Fruit fly (Drosophila melanogaster) whole organism, adult: Measurements from ENCODE around the gene CG3097.

Source experiments
- CG11617 ChIP-seq: fragments of 200-800 bp; sonication (Bioruptor generic); optimal IDR thresholded peaks from 2 replicates; lab custom pipeline; 2017; ENCODE audit warnings: mild to moderate bottlenecking, missing biosample characterization, missing genetic modification reagents, missing genetic modification characterization
- CG12768 ChIP-seq: fragments of 200-800 bp; sonication (Bioruptor generic); optimal IDR thresholded peaks from 2 replicates; lab custom pipeline; 2017; ENCODE audit warnings: missing biosample characterization, missing genetic modification characterization, mild to moderate bottlenecking, moderate library complexity, missing genetic modification reagents
- CG14711 ChIP-seq: fragments of 200-800 bp; sonication (Bioruptor generic); optimal IDR thresholded peaks from 2 replicates; lab custom pipeline; 2018; ENCODE audit warnings: missing biosample characterization, mild to moderate bottlenecking, missing genetic modification characterization, moderate library complexity
- CG1620 ChIP-seq: fragments of 200-800 bp; sonication (Bioruptor generic); optimal IDR thresholded peaks from 2 replicates; lab custom pipeline; 2016; ENCODE audit warnings: missing biosample characterization, missing genetic modification characterization
- CG33017 ChIP-seq: fragments of 200-800 bp; sonication (Bioruptor generic); optimal IDR thresholded peaks from 2 replicates; lab custom pipeline; 2018; ENCODE audit warnings: missing biosample characterization, mild to moderate bottlenecking, missing genetic modification characterization, moderate library complexity
- CG5204 ChIP-seq: fragments of 200-800 bp; sonication (Bioruptor generic); optimal IDR thresholded peaks from 2 replicates; lab custom pipeline; 2016; ENCODE audit warnings: missing biosample characterization, missing genetic modification characterization
- CG7045 ChIP-seq: fragments of 200-800 bp; sonication (Bioruptor generic); optimal IDR thresholded peaks from 2 replicates; lab custom pipeline; 2017; ENCODE audit warnings: missing biosample characterization, mild to moderate bottlenecking, missing genetic modification characterization
- CG7101 ChIP-seq: fragments of 200-800 bp; sonication (Bioruptor generic); optimal IDR thresholded peaks from 2 replicates; lab custom pipeline; 2018; ENCODE audit warnings: missing biosample characterization, mild to moderate bottlenecking, missing genetic modification characterization, moderate library complexity
- Clk ChIP-seq: fragments of 200-800 bp; sonication (Bioruptor generic); optimal IDR thresholded peaks from 2 replicates; lab custom pipeline; 2017; ENCODE audit warnings: missing biosample characterization, missing genetic modification characterization
- Crg-1 ChIP-seq: fragments of 200-800 bp; sonication (Bioruptor generic); optimal IDR thresholded peaks from 2 replicates; lab custom pipeline; 2016; ENCODE audit warnings: missing biosample characterization, missing genetic modification characterization
- Hr96 ChIP-seq: fragments of 200-800 bp; sonication (Bioruptor generic); optimal IDR thresholded peaks from 2 replicates; lab custom pipeline; 2016; ENCODE audit warnings: missing biosample characterization, missing genetic modification characterization
- Mnt ChIP-seq: fragments of 200-800 bp; sonication (Bioruptor generic); optimal IDR thresholded peaks from 2 replicates; lab custom pipeline; 2016; ENCODE audit warnings: missing biosample characterization, mild to moderate bottlenecking, missing genetic modification characterization
- bab1 ChIP-seq: fragments of 200-800 bp; sonication (Bioruptor generic); optimal IDR thresholded peaks from 3 replicates; lab custom pipeline; 2019; ENCODE audit warnings: missing biosample characterization, mild to moderate bottlenecking, missing genetic modification characterization, moderate library complexity
- cic ChIP-seq: fragments of 200-800 bp; sonication (Bioruptor generic); optimal IDR thresholded peaks from 2 replicates; lab custom pipeline; 2017; ENCODE audit warnings: missing biosample characterization, mild to moderate bottlenecking, missing genetic modification characterization, moderate library complexity
- cnc ChIP-seq, 2 experiments: fragments of >200 bp; optimal IDR thresholded peaks; 2 replicates each; lab custom pipeline; 2017
- kay ChIP-seq: fragments of 200-800 bp; sonication (Bioruptor generic); peaks from one replicate; lab custom pipeline; 2016; ENCODE audit warnings: missing biosample characterization, missing genetic modification characterization, borderline replicate concordance
- ovo ChIP-seq: fragments of 200-800 bp; sonication (Bioruptor generic); optimal IDR thresholded peaks from 2 replicates; lab custom pipeline; 2016; ENCODE audit warnings: missing biosample characterization, missing genetic modification characterization
- pad ChIP-seq: fragments of 200-800 bp; sonication (Bioruptor generic); optimal IDR thresholded peaks from 3 replicates; lab custom pipeline; 2017; ENCODE audit warnings: missing biosample characterization, missing genetic modification characterization, mild to moderate bottlenecking, moderate library complexity, missing genetic modification reagents
- tj ChIP-seq: fragments of 200-800 bp; sonication (Bioruptor generic); optimal IDR thresholded peaks from 3 replicates; lab custom pipeline; 2017; ENCODE audit warnings: missing biosample characterization, mild to moderate bottlenecking, missing genetic modification characterization, moderate library complexity
- toe ChIP-seq: fragments of 200-800 bp; sonication (Bioruptor generic); optimal IDR thresholded peaks from 2 replicates; lab custom pipeline; 2016; ENCODE audit warnings: missing biosample characterization, missing genetic modification characterization

CG3097 gene

dm6 chrX:5770730-5771181 is at the start of gene CG3097:
TSS of gene CG3097 (minus strand) at chrX:5770780.
- TF ChIP-seq ovo (GFP tag; lab: Kevin White, UChicago) = no peak
- peak; percentile 81 for TF ChIP-seq pad

- no peak for TF ChIP-seq CG14711 (tag; lab: Kevin White, UChicago)
- no peak for TF ChIP-seq ovo (GFP tag; lab: Kevin White, UChicago)
- TF ChIP-seq cic = no peak
- TF ChIP-seq Crg-1 (GFP tag; lab: Kevin White, UChicago) = no peak
- no peak for TF ChIP-seq CG7045 (GFP tag; lab: Kevin White, UChicago)
- TF ChIP-seq CG11617 (GFP tag; lab: Kevin White, UChicago) = no peak
- no peak for TF ChIP-seq toe (GFP tag; lab: Kevin White, UChicago)
- TF ChIP-seq CG33017 (tag; lab: Kevin White, UChicago) = no peak
- TF ChIP-seq kay (GFP tag; lab: Kevin White, UChicago) = no peak
- TF ChIP-seq CG12768 (GFP tag; lab: Kevin White, UChicago) = no peak
- no peak for TF ChIP-seq Mnt (GFP tag; lab: Kevin White, UChicago)
- TF ChIP-seq Hr96 (GFP tag; lab: Kevin White, UChicago) = no peak
- TF ChIP-seq pad = no peak
- no peak for TF ChIP-seq CG7101 (tag; lab: Kevin White, UChicago)
- no peak for TF ChIP-seq tj (GFP tag; lab: Kevin White, UChicago)
- TF ChIP-seq Clk (GFP tag; lab: Kevin White, UChicago) = no peak
- no peak for TF ChIP-seq CG5204 (GFP tag; lab: Kevin White, UChicago)
Observed at dm6 chrX:5819972-5820371, 49.4 kb upstream of the CG3097 start.

dm6 chrX:5818428-5818827 is 47.8 kb upstream of the CG3097 start, which contains the start of gene CG15765:
TSS of gene CG15765 (plus strand) at chrX:5818559.
- TF ChIP-seq CG12768 (GFP tag; lab: Kevin White, UChicago) = no peak
- TF ChIP-seq CG1620 = no peak
- TF ChIP-seq tj (GFP tag; lab: Kevin White, UChicago) = no peak
- TF ChIP-seq Crg-1 (GFP tag; lab: Kevin White, UChicago) = no peak
- TF ChIP-seq cic = no peak

dm6 chrX:5817191-5817590 is 46.6 kb upstream of the CG3097 start:
- TF ChIP-seq tj (GFP tag; lab: Kevin White, UChicago) (no peak), CG14711 (tag; lab: Kevin White, UChicago) (no peak), CG11617 (GFP tag; lab: Kevin White, UChicago) (no peak), toe (GFP tag; lab: Kevin White, UChicago) (no peak), ovo (GFP tag; lab: Kevin White, UChicago) (no peak), Crg-1 (GFP tag; lab: Kevin White, UChicago) (no peak), pad (no peak), CG12768 (GFP tag; lab: Kevin White, UChicago) (no peak), CG7101 (tag; lab: Kevin White, UChicago) (no peak), CG1620 (no peak), cic (no peak), CG5204 (GFP tag; lab: Kevin White, UChicago) (no peak), Hr96 (GFP tag; lab: Kevin White, UChicago) (no peak), cnc (optimal IDR thresholded peaks at IDR 0.05; lab: Kevin White, UChicago) (no peak), Mnt (GFP tag; lab: Kevin White, UChicago) (no peak), CG7045 (GFP tag; lab: Kevin White, UChicago) (no peak)

- TF ChIP-seq cic (no peak), Mnt (GFP tag; lab: Kevin White, UChicago) (peak; percentile 45)
Observed at dm6 chrX:5815720-5816119, 45.1 kb upstream of the CG3097 start, which contains the start of gene AgmNAT. TSS of gene AgmNAT (minus strand) at chrX:5815820.

- TF ChIP-seq CG7045 (GFP tag; lab: Kevin White, UChicago) (no peak), pad (no peak), ovo (GFP tag; lab: Kevin White, UChicago) (no peak), CG12768 (GFP tag; lab: Kevin White, UChicago) (no peak)
Observed at dm6 chrX:5812877-5813276, 42.3 kb upstream of the CG3097 start, which contains the start of gene CG44329. TSS of gene CG44329 (minus strand) at chrX:5812977.

dm6 chrX:5808654-5809053 is 38.1 kb upstream of the CG3097 start, which contains the start of gene Prosbeta2R1:
TSS of gene Prosbeta2R1 (plus strand) at chrX:5808954.
- TF ChIP-seq CG12768 (GFP tag; lab: Kevin White, UChicago) (no peak), cnc (optimal IDR thresholded peaks at IDR 0.05; lab: Kevin White, UChicago) (no peak), bab1 (no peak), Hr96 (GFP tag; lab: Kevin White, UChicago) (no peak), CG1620 (no peak), tj (GFP tag; lab: Kevin White, UChicago) (no peak), ovo (GFP tag; lab: Kevin White, UChicago) (no peak), CG7045 (GFP tag; lab: Kevin White, UChicago) (no peak), toe (GFP tag; lab: Kevin White, UChicago) (no peak), cic (no peak), CG5204 (GFP tag; lab: Kevin White, UChicago) (no peak), kay (GFP tag; lab: Kevin White, UChicago) (no peak), Crg-1 (GFP tag; lab: Kevin White, UChicago) (no peak), CG11617 (GFP tag; lab: Kevin White, UChicago) (no peak), Clk (GFP tag; lab: Kevin White, UChicago) (no peak), CG14711 (tag; lab: Kevin White, UChicago) (no peak), Mnt (GFP tag; lab: Kevin White, UChicago) (no peak), CG7101 (tag; lab: Kevin White, UChicago) (no peak)
